Worm (Caenorhabditis elegans): ENCODE measurements around the gene dmsr-3.

Gene dmsr-3

ce11 chrII:13334966-13335698 is 20.9 kb downstream of the dmsr-3 start (continued):
- peak; percentile 78 for TF ChIP-seq spr-1 (tag; optimal IDR thresholded peaks at IDR 0.05)
- peak; percentile 51 for TF ChIP-seq nhr-25 (tag; optimal IDR thresholded peaks at IDR 0.05; ENCODE audit: borderline replicate concordance, insufficient read depth)
- peak; percentile 51 for TF ChIP-seq mes-2 (tag; optimal IDR thresholded peaks at IDR 0.05; ENCODE audit: poor library complexity, severe bottlenecking)
- TF ChIP-seq nhr-102 (tag; optimal IDR thresholded peaks at IDR 0.05) = peak; percentile 56
- no peak for TF ChIP-seq zip-2 (tag; optimal IDR thresholded peaks at IDR 0.05)
- no peak for TF ChIP-seq dmd-8 (GFP tag; IDR thresholded peaks at IDR 0.05)
- no peak for TF ChIP-seq nhr-76 (tag; optimal IDR thresholded peaks at IDR 0.05)
- TF ChIP-seq attf-4 (tag; optimal IDR thresholded peaks at IDR 0.05) = no peak
- TF ChIP-seq nhr-42 (GFP tag; IDR thresholded peaks at IDR 0.05) = no peak
- TF ChIP-seq nhr-11 (tag; optimal IDR thresholded peaks at IDR 0.05) = peak; percentile 81
- no peak for TF ChIP-seq saeg-2 (GFP tag; IDR thresholded peaks at IDR 0.05)
- TF ChIP-seq hlh-30 (tag; optimal IDR thresholded peaks at IDR 0.05; ENCODE audit: insufficient read depth) = peak; percentile 69
- TF ChIP-seq tag-97 (GFP tag; IDR thresholded peaks at IDR 0.05) = no peak
- peak; percentile 94 for TF ChIP-seq mxl-3 (GFP tag; optimal IDR thresholded peaks at IDR 0.05)
- no peak for TF ChIP-seq Y5F2A.4 (GFP tag; optimal IDR thresholded peaks at IDR 0.05)
- peak; percentile 94 for TF ChIP-seq ctbp-1 (GFP tag; IDR thresholded peaks at IDR 0.05)
- peak; percentile 96 for TF ChIP-seq nhr-41 (GFP tag; IDR thresholded peaks at IDR 0.05)
- TF ChIP-seq daf-8 (GFP tag; IDR thresholded peaks at IDR 0.05) = no peak
- no peak for TF ChIP-seq unc-39 (tag; optimal IDR thresholded peaks at IDR 0.05)
- TF ChIP-seq T26A8.4 (GFP tag; IDR thresholded peaks at IDR 0.05) = peak; percentile 69; the same call in 1 of the 2 replicates
- TF ChIP-seq zfp-2 (tag; optimal IDR thresholded peaks at IDR 0.05) = peak; percentile 15
- no peak; the same call in 1 of the 2 replicates for TF ChIP-seq snpc-1.2 (GFP tag; IDR thresholded peaks at IDR 0.05)
- TF ChIP-seq set-16 (GFP tag; IDR thresholded peaks at IDR 0.05) = peak; percentile 91
- TF ChIP-seq daf-16 (GFP tag; optimal IDR thresholded peaks at IDR 0.05) = peak in 1 of 2 experiments; percentile 49
- peak; percentile 46 for TF ChIP-seq daf-16 (tag; optimal IDR thresholded peaks at IDR 0.05)
- peak; percentile 20 for TF ChIP-seq gei-8 (GFP tag; optimal IDR thresholded peaks at IDR 0.05)
- peak; percentile 84 for TF ChIP-seq ceh-28 (tag; optimal IDR thresholded peaks at IDR 0.05)
- TF ChIP-seq zip-11 (GFP tag; IDR thresholded peaks at IDR 0.05) = no peak
- no peak for TF ChIP-seq ceh-82 (tag; optimal IDR thresholded peaks at IDR 0.05)
- no peak for TF ChIP-seq ceh-62 (tag; optimal IDR thresholded peaks at IDR 0.05)
- TF ChIP-seq arid-1 (GFP tag; conservative IDR thresholded peaks at IDR 0.05) = no peak; the same call in 1 of the 2 replicates
- TF ChIP-seq lin-38 (GFP tag; IDR thresholded peaks at IDR 0.05) = peak; percentile 38; the same call in 1 of the 2 replicates
- peak; percentile 26 for TF ChIP-seq nhr-111 (GFP tag; optimal IDR thresholded peaks at IDR 0.05)
- no peak for TF ChIP-seq unc-130 (GFP tag; optimal IDR thresholded peaks at IDR 0.05)
- no peak for TF ChIP-seq daf-19 (GFP tag; conservative IDR thresholded peaks at IDR 0.05)
- TF ChIP-seq nhr-48 (tag; optimal IDR thresholded peaks at IDR 0.05) = peak; percentile 74
- TF ChIP-seq spr-3 (GFP tag; optimal IDR thresholded peaks at IDR 0.05) = no peak
- TF ChIP-seq T20F7.1 (GFP tag; optimal IDR thresholded peaks at IDR 0.05) = peak; percentile 85
- TF ChIP-seq duxl-1 (tag; optimal IDR thresholded peaks at IDR 0.05; ENCODE audit: poor library complexity) = peak; percentile 5
- 0 out of 2 replicates have a peak, but pooled peaks have one; percentile 18 for TF ChIP-seq zfp-3 (GFP tag; conservative IDR thresholded peaks at IDR 0.05)
- no peak for TF ChIP-seq madf-5 (GFP tag; IDR thresholded peaks at IDR 0.05)
- TF ChIP-seq pqm-1 (tag; optimal IDR thresholded peaks at IDR 0.05) = no peak
- no peak for TF ChIP-seq F44E2.7 (GFP tag; IDR thresholded peaks at IDR 0.05)
- TF ChIP-seq egl-27 (tag; optimal IDR thresholded peaks at IDR 0.05) = no peak
- no peak for TF ChIP-seq ztf-7 (tag; optimal IDR thresholded peaks at IDR 0.05)
- TF ChIP-seq nhr-77 (tag; optimal IDR thresholded peaks at IDR 0.05) = no peak
- no peak for TF ChIP-seq skn-1 (tag; optimal IDR thresholded peaks at IDR 0.05)

Data from whole organism, L4 larva.